Worm (Caenorhabditis elegans) whole organism, L4/young adult: Measurements from ENCODE around the gene lec-5.

Experiments used
- W03F9.2 ChIP-seq: fragments of 150-350 bp; optimal IDR thresholded peaks from 2 replicates; lab custom pipeline; 2014; ENCODE audit warnings: missing biosample characterization, missing genetic modification characterization
- dao-5 ChIP-seq: sonication (generic microtip); optimal IDR thresholded peaks from 2 replicates; lab custom pipeline; 2016; ENCODE audit warnings: missing genotype, missing genetic modification characterization, moderate library complexity, missing compliant biosample characterization
- him-1 ChIP-seq: sonication (generic microtip); optimal IDR thresholded peaks from 2 replicates; lab custom pipeline; 2016; ENCODE audit warnings: missing genotype, missing genetic modification reagents, missing genetic modification characterization, missing compliant biosample characterization

- no peak for TF ChIP-seq dao-5 (tag; lab: Kevin White, UChicago)
- TF ChIP-seq him-1 (tag; lab: Kevin White, UChicago), result no peak
- no peak for TF ChIP-seq W03F9.2 (tag; lab: Kevin White, UChicago)
These were observed 30.7 kb downstream of the lec-5 start, which contains the start of the genes msp-64 and ZK1248.5 for ce11 chrII:5810230-5810629.
